In the genomic region with DNA sequence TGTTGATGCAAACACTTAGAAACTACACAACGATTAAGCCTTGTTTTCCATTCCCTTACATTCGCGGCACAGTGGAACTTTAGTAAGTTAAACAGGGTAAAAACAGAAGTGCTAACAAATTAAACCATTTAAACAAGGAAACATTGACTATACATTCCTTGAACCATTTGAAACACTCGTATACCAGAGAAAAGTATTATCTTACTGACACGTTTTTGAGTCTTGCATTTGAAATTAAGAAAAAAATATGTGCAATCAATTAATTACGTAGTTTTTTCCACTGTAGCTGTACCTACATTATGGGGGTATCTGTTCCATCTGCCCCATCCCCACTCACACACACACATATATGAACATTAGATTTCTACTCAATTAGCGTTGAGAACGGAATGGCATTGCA, we compare ENCODE assay signal across 2 fruit fly cellular contexts.
A peak's percentile ranks its signal among the peaks of the same experiment; 100 is the strongest.
TF ChIP-seq lines count a peak whose summit lies in the region.

No protein-coding gene starts in this region.

TF ChIP-seq in whole organism, adult, 20 proteins besides CTCF, POLR2A, EP300 and RAD21 (continued from another document):
- peak; percentile 60 for TF ChIP-seq CG14711 (tag; optimal IDR thresholded peaks at IDR 0.05; lab: Kevin White, UChicago)
- TF ChIP-seq pad (GFP tag; optimal IDR thresholded peaks at IDR 0.05; lab: Kevin White, UChicago), result peak; percentile 33
- TF ChIP-seq tj (GFP tag; optimal IDR thresholded peaks at IDR 0.05; lab: Kevin White, UChicago), result peak; percentile 67

TF ChIP-seq in whole organism, embryonic, 481 proteins besides CTCF, POLR2A, EP300 and RAD21 (continued from another document and continues in another):
- no peak for TF ChIP-seq Gsc (GFP tag; IDR thresholded peaks at IDR 0.05; lab: Robert Waterston, UW)
- TF ChIP-seq fd102C (GFP tag; optimal IDR thresholded peaks at IDR 0.05; lab: Kevin White, UChicago), result no peak
- no peak for TF ChIP-seq Dfd (GFP tag; optimal IDR thresholded peaks at IDR 0.05; lab: Kevin White, UChicago)
- no peak for TF ChIP-seq CG31224 (GFP tag; IDR thresholded peaks at IDR 0.05; lab: Robert Waterston, UW)
- no peak for TF ChIP-seq CG6683 (GFP tag; optimal IDR thresholded peaks at IDR 0.05; lab: Kevin White, UChicago)
- peak; percentile 46 for TF ChIP-seq CG4707 (GFP tag; optimal IDR thresholded peaks at IDR 0.05; lab: Kevin White, UChicago)
- TF ChIP-seq CG11723 (GFP tag; optimal IDR thresholded peaks at IDR 0.05; lab: Kevin White, UChicago), result no peak
- no peak for TF ChIP-seq Dek (tag; optimal IDR thresholded peaks at IDR 0.05; lab: Kevin White, UChicago)
- no peak for TF ChIP-seq NC2α (GFP tag; optimal IDR thresholded peaks at IDR 0.05; lab: Kevin White, UChicago)
- TF ChIP-seq nmo (GFP tag; optimal IDR thresholded peaks at IDR 0.05; lab: Kevin White, UChicago), result peak; percentile 8
- no peak for TF ChIP-seq Lim3 (GFP tag; IDR thresholded peaks at IDR 0.05; lab: Robert Waterston, UW)
- TF ChIP-seq NFAT (GFP tag; IDR thresholded peaks at IDR 0.05; lab: Robert Waterston, UW), result no peak
- no peak for TF ChIP-seq cato (GFP tag; optimal IDR thresholded peaks at IDR 0.05; lab: Kevin White, UChicago; ENCODE audit: borderline replicate concordance)
- no peak for TF ChIP-seq Usf (GFP tag; optimal IDR thresholded peaks at IDR 0.05; lab: Kevin White, UChicago)
- no peak for TF ChIP-seq Dip2 (GFP tag; IDR thresholded peaks at IDR 0.05; lab: Robert Waterston, UW)
- TF ChIP-seq CG7357 (GFP tag; IDR thresholded peaks at IDR 0.05; lab: Robert Waterston, UW), result no peak
- TF ChIP-seq gfzf (GFP tag; optimal IDR thresholded peaks at IDR 0.05; lab: Kevin White, UChicago), result no peak
- no peak for TF ChIP-seq CG32532 (GFP tag; IDR thresholded peaks at IDR 0.05; lab: Robert Waterston, UW)
- no peak for TF ChIP-seq MESR4 (GFP tag; optimal IDR thresholded peaks at IDR 0.05; lab: Kevin White, UChicago)
- TF ChIP-seq CG2712 (tag; optimal IDR thresholded peaks at IDR 0.05; lab: Kevin White, UChicago), result peak; percentile 39
- TF ChIP-seq grau (tag; optimal IDR thresholded peaks at IDR 0.05; lab: Kevin White, UChicago), result peak; percentile 63
- TF ChIP-seq CG2889 (GFP tag; IDR thresholded peaks at IDR 0.05; lab: Robert Waterston, UW), result no peak
- TF ChIP-seq YL-1 (GFP tag; optimal IDR thresholded peaks at IDR 0.05; lab: Kevin White, UChicago), result no peak
- TF ChIP-seq Hsf (GFP tag; optimal IDR thresholded peaks at IDR 0.05; lab: Kevin White, UChicago), result no peak
- TF ChIP-seq sc (optimal IDR thresholded peaks at IDR 0.05; lab: Kevin White, UChicago), result no peak
- TF ChIP-seq sc (GFP tag; optimal IDR thresholded peaks at IDR 0.05; lab: Kevin White, UChicago), result no peak
- no peak for TF ChIP-seq MBD-R2 (GFP tag; IDR thresholded peaks at IDR 0.05; lab: Robert Waterston, UW)
- TF ChIP-seq peb (GFP tag; IDR thresholded peaks at IDR 0.05; lab: Robert Waterston, UW), result no peak
- TF ChIP-seq zen (tag; optimal IDR thresholded peaks at IDR 0.05; lab: Kevin White, UChicago), result no peak
- no peak for TF ChIP-seq hbn (GFP tag; IDR thresholded peaks at IDR 0.05; lab: Robert Waterston, UW; ENCODE audit: partially characterized antibody)
- TF ChIP-seq Fer1 (GFP tag; optimal IDR thresholded peaks at IDR 0.05; lab: Kevin White, UChicago), result peak; percentile 38
- TF ChIP-seq crp (GFP tag; optimal IDR thresholded peaks at IDR 0.05; lab: Kevin White, UChicago), result no peak
- no peak for TF ChIP-seq CG4617 (GFP tag; optimal IDR thresholded peaks at IDR 0.05; lab: Kevin White, UChicago; ENCODE audit: borderline replicate concordance)
- no peak for TF ChIP-seq Myb (GFP tag; optimal IDR thresholded peaks at IDR 0.05; lab: Kevin White, UChicago)
- TF ChIP-seq tx (GFP tag; optimal IDR thresholded peaks at IDR 0.05; lab: Kevin White, UChicago), result no peak
- TF ChIP-seq lbe (GFP tag; optimal IDR thresholded peaks at IDR 0.05; lab: Kevin White, UChicago), result no peak
- no peak for TF ChIP-seq lmd (GFP tag; IDR thresholded peaks at IDR 0.05; lab: Robert Waterston, UW)
- TF ChIP-seq Rx (GFP tag; IDR thresholded peaks at IDR 0.05; lab: Robert Waterston, UW), result no peak
- no peak for TF ChIP-seq Mad (GFP tag; optimal IDR thresholded peaks at IDR 0.05; lab: Kevin White, UChicago)
- no peak for TF ChIP-seq CG2202 (tag; optimal IDR thresholded peaks at IDR 0.05; lab: Kevin White, UChicago)
- no peak for TF ChIP-seq Elba2 (GFP tag; optimal IDR thresholded peaks at IDR 0.05; lab: Kevin White, UChicago)
- no peak for TF ChIP-seq CG10267 (tag; optimal IDR thresholded peaks at IDR 0.05; lab: Kevin White, UChicago)
- no peak for TF ChIP-seq H15 (GFP tag; IDR thresholded peaks at IDR 0.05; lab: Robert Waterston, UW)
- TF ChIP-seq tgo (GFP tag; IDR thresholded peaks at IDR 0.05; lab: Robert Waterston, UW), result no peak
- TF ChIP-seq Ssrp (tag; optimal IDR thresholded peaks at IDR 0.05; lab: Kevin White, UChicago), result no peak
- no peak for TF ChIP-seq ab (GFP tag; optimal IDR thresholded peaks at IDR 0.05; lab: Kevin White, UChicago)
- TF ChIP-seq CG10654 (GFP tag; optimal IDR thresholded peaks at IDR 0.05; lab: Kevin White, UChicago), result no peak
- no peak for TF ChIP-seq CG34224 (GFP tag; IDR thresholded peaks at IDR 0.05; lab: Robert Waterston, UW; ENCODE audit: partially characterized antibody)
- TF ChIP-seq CG8478 (optimal IDR thresholded peaks at IDR 0.05; lab: Kevin White, UChicago), result no peak
- no peak for TF ChIP-seq sens-2 (GFP tag; IDR thresholded peaks at IDR 0.05; lab: Robert Waterston, UW)
- no peak for TF ChIP-seq Drgx (GFP tag; IDR thresholded peaks at IDR 0.05; lab: Robert Waterston, UW)
- no peak for TF ChIP-seq Rfx (GFP tag; IDR thresholded peaks at IDR 0.05; lab: Robert Waterston, UW)
- TF ChIP-seq CG1603 (tag; optimal IDR thresholded peaks at IDR 0.05; lab: Kevin White, UChicago), result no peak
- no peak for TF ChIP-seq slbo (GFP tag; IDR thresholded peaks at IDR 0.05; lab: Robert Waterston, UW)
- TF ChIP-seq CG8281 (tag; optimal IDR thresholded peaks at IDR 0.05; lab: Kevin White, UChicago), result no peak
- TF ChIP-seq CkIIα-i1 (GFP tag; IDR thresholded peaks at IDR 0.05; lab: Robert Waterston, UW), result no peak
- TF ChIP-seq CG17568 (GFP tag; optimal IDR thresholded peaks at IDR 0.05; lab: Kevin White, UChicago), result no peak
- TF ChIP-seq CHES-1-like (GFP tag; optimal IDR thresholded peaks at IDR 0.05; lab: Kevin White, UChicago), result no peak
- TF ChIP-seq CG7271 (tag; optimal IDR thresholded peaks at IDR 0.05; lab: Kevin White, UChicago), result no peak
- TF ChIP-seq CG9817 (tag; optimal IDR thresholded peaks at IDR 0.05; lab: Kevin White, UChicago), result no peak
- no peak for TF ChIP-seq Sox102F (GFP tag; optimal IDR thresholded peaks at IDR 0.05; lab: Kevin White, UChicago)
- TF ChIP-seq Hey (tag; optimal IDR thresholded peaks at IDR 0.05; lab: Kevin White, UChicago), result no peak
- no peak for TF ChIP-seq CG7372 (GFP tag; IDR thresholded peaks at IDR 0.05; lab: Robert Waterston, UW)
- no peak for TF ChIP-seq CG1024 (GFP tag; IDR thresholded peaks at IDR 0.05; lab: Robert Waterston, UW)
- TF ChIP-seq CG15514 (GFP tag; optimal IDR thresholded peaks at IDR 0.05; lab: Kevin White, UChicago), result no peak
- 0 out of 2 replicates have a peak, but pooled peaks have one; percentile 14 for TF ChIP-seq CG31441 (GFP tag; IDR thresholded peaks at IDR 0.05; lab: Robert Waterston, UW)
- no peak for TF ChIP-seq CG6689 (GFP tag; IDR thresholded peaks at IDR 0.05; lab: Robert Waterston, UW)
- no peak for TF ChIP-seq p53 (GFP tag; optimal IDR thresholded peaks at IDR 0.05; lab: Kevin White, UChicago)
- no peak for TF ChIP-seq danr (GFP tag; IDR thresholded peaks at IDR 0.05; lab: Robert Waterston, UW)
- no peak for TF ChIP-seq CG3065 (GFP tag; optimal IDR thresholded peaks at IDR 0.05; lab: Kevin White, UChicago)
- no peak for TF ChIP-seq CG17186 (GFP tag; optimal IDR thresholded peaks at IDR 0.05; lab: Kevin White, UChicago)
- TF ChIP-seq fu2 (GFP tag; optimal IDR thresholded peaks at IDR 0.05; lab: Kevin White, UChicago), result no peak
- TF ChIP-seq gt (GFP tag; IDR thresholded peaks at IDR 0.05; lab: Robert Waterston, UW), result no peak
- no peak for TF ChIP-seq CG15601 (tag; optimal IDR thresholded peaks at IDR 0.05; lab: Kevin White, UChicago)
- no peak for TF ChIP-seq Awh (GFP tag; IDR thresholded peaks at IDR 0.05; lab: Robert Waterston, UW)
- no peak for TF ChIP-seq CG31388 (GFP tag; optimal IDR thresholded peaks at IDR 0.05; lab: Kevin White, UChicago)
- no peak for TF ChIP-seq Mrtf (GFP tag; IDR thresholded peaks at IDR 0.05; lab: Robert Waterston, UW)
- TF ChIP-seq Meics (GFP tag; optimal IDR thresholded peaks at IDR 0.05; lab: Kevin White, UChicago), result peak; percentile 10
- no peak for TF ChIP-seq sob (GFP tag; IDR thresholded peaks at IDR 0.05; lab: Robert Waterston, UW)
- no peak for TF ChIP-seq CG10462 (GFP tag; optimal IDR thresholded peaks at IDR 0.05; lab: Kevin White, UChicago)
- peak; percentile 7 for TF ChIP-seq NfI (GFP tag; optimal IDR thresholded peaks at IDR 0.05; lab: Kevin White, UChicago)
- no peak for TF ChIP-seq CG34422 (GFP tag; IDR thresholded peaks at IDR 0.05; lab: Robert Waterston, UW)
- no peak for TF ChIP-seq sisA (GFP tag; IDR thresholded peaks at IDR 0.05; lab: Robert Waterston, UW)
- TF ChIP-seq crc (GFP tag; optimal IDR thresholded peaks at IDR 0.05; lab: Kevin White, UChicago), result no peak
- TF ChIP-seq CG3838 (GFP tag; optimal IDR thresholded peaks at IDR 0.05; lab: Kevin White, UChicago), result no peak
- TF ChIP-seq CG16779 (GFP tag; IDR thresholded peaks at IDR 0.05; lab: Robert Waterston, UW), result no peak
- no peak for TF ChIP-seq CG8359 (GFP tag; optimal IDR thresholded peaks at IDR 0.05; lab: Kevin White, UChicago; ENCODE audit: borderline replicate concordance)
- TF ChIP-seq CG14860 (GFP tag; IDR thresholded peaks at IDR 0.05; lab: Robert Waterston, UW; ENCODE audit: partially characterized antibody), result no peak
- no peak for TF ChIP-seq Antp (GFP tag; optimal IDR thresholded peaks at IDR 0.05; lab: Kevin White, UChicago)
- TF ChIP-seq dm (GFP tag; optimal IDR thresholded peaks at IDR 0.05; lab: Kevin White, UChicago), result no peak
- TF ChIP-seq CG42726 (GFP tag; IDR thresholded peaks at IDR 0.05; lab: Robert Waterston, UW; ENCODE audit: partially characterized antibody), result no peak
- peak; percentile 10 for TF ChIP-seq CG11504 (tag; optimal IDR thresholded peaks at IDR 0.05; lab: Kevin White, UChicago)
- no peak for TF ChIP-seq zen2 (GFP tag; IDR thresholded peaks at IDR 0.05; lab: Robert Waterston, UW; ENCODE audit: partially characterized antibody)
- TF ChIP-seq CG5245 (GFP tag; optimal IDR thresholded peaks at IDR 0.05; lab: Kevin White, UChicago), result no peak
- TF ChIP-seq Bteb2 (GFP tag; optimal IDR thresholded peaks at IDR 0.05; lab: Kevin White, UChicago), result no peak
- peak; percentile 40 for TF ChIP-seq unpg (GFP tag; optimal IDR thresholded peaks at IDR 0.05; lab: Kevin White, UChicago)
- TF ChIP-seq insv (GFP tag; optimal IDR thresholded peaks at IDR 0.05; lab: Kevin White, UChicago), result no peak
- TF ChIP-seq fd3F (GFP tag; optimal IDR thresholded peaks at IDR 0.05; lab: Kevin White, UChicago), result no peak
- no peak for TF ChIP-seq BEAF-32 (GFP tag; optimal IDR thresholded peaks at IDR 0.05; lab: Kevin White, UChicago)
- TF ChIP-seq CG12769 (tag; optimal IDR thresholded peaks at IDR 0.05; lab: Kevin White, UChicago), result no peak
- TF ChIP-seq phol (tag; optimal IDR thresholded peaks at IDR 0.05; lab: Kevin White, UChicago), result no peak
- TF ChIP-seq CG5180 (GFP tag; optimal IDR thresholded peaks at IDR 0.05; lab: Kevin White, UChicago), result no peak
- no peak for TF ChIP-seq Nf-YB (GFP tag; optimal IDR thresholded peaks at IDR 0.05; lab: Kevin White, UChicago)
- no peak for TF ChIP-seq ash1 (GFP tag; optimal IDR thresholded peaks at IDR 0.05; lab: Kevin White, UChicago)
- no peak for TF ChIP-seq Optix (GFP tag; IDR thresholded peaks at IDR 0.05; lab: Robert Waterston, UW)
- no peak for TF ChIP-seq CG10431 (GFP tag; optimal IDR thresholded peaks at IDR 0.05; lab: Kevin White, UChicago)
- peak; percentile 8 for TF ChIP-seq Fer3 (tag; optimal IDR thresholded peaks at IDR 0.05; lab: Kevin White, UChicago)
- no peak for TF ChIP-seq grn (GFP tag; optimal IDR thresholded peaks at IDR 0.05; lab: Kevin White, UChicago)
- TF ChIP-seq Ravus (GFP tag; IDR thresholded peaks at IDR 0.05; lab: Robert Waterston, UW), result no peak
- TF ChIP-seq trem (tag; optimal IDR thresholded peaks at IDR 0.05; lab: Kevin White, UChicago), result no peak
- TF ChIP-seq Blimp-1 (GFP tag; optimal IDR thresholded peaks at IDR 0.05; lab: Kevin White, UChicago), result peak; percentile 14
- TF ChIP-seq H2.0 (GFP tag; IDR thresholded peaks at IDR 0.05; lab: Robert Waterston, UW), result no peak
- TF ChIP-seq CG9609 (GFP tag; optimal IDR thresholded peaks at IDR 0.05; lab: Kevin White, UChicago), result no peak
- peak; percentile 70 for TF ChIP-seq gcm (GFP tag; optimal IDR thresholded peaks at IDR 0.05; lab: Kevin White, UChicago)
- TF ChIP-seq tio (GFP tag; optimal IDR thresholded peaks at IDR 0.05; lab: Kevin White, UChicago), result no peak
- peak; percentile 27 for TF ChIP-seq Hmr (GFP tag; optimal IDR thresholded peaks at IDR 0.05; lab: Kevin White, UChicago)
- no peak for TF ChIP-seq Atf6 (GFP tag; IDR thresholded peaks at IDR 0.05; lab: Robert Waterston, UW)
- TF ChIP-seq ems (GFP tag; optimal IDR thresholded peaks at IDR 0.05; lab: Kevin White, UChicago), result no peak
- no peak for TF ChIP-seq dpn (GFP tag; optimal IDR thresholded peaks at IDR 0.05; lab: Kevin White, UChicago)
- TF ChIP-seq CG18011 (GFP tag; optimal IDR thresholded peaks at IDR 0.05; lab: Kevin White, UChicago), result no peak
- TF ChIP-seq kay (GFP tag; optimal IDR thresholded peaks at IDR 0.05; lab: Kevin White, UChicago), result no peak
- no peak for TF ChIP-seq toy (GFP tag; IDR thresholded peaks at IDR 0.05; lab: Robert Waterston, UW)
- TF ChIP-seq org-1 (GFP tag; optimal IDR thresholded peaks at IDR 0.05; lab: Kevin White, UChicago), result no peak
- no peak for TF ChIP-seq Oaz (GFP tag; IDR thresholded peaks at IDR 0.05; lab: Robert Waterston, UW)
- TF ChIP-seq Vsx1 (GFP tag; optimal IDR thresholded peaks at IDR 0.05; lab: Kevin White, UChicago), result no peak
- no peak for TF ChIP-seq BtbVII (GFP tag; optimal IDR thresholded peaks at IDR 0.05; lab: Kevin White, UChicago)
- TF ChIP-seq Opbp (GFP tag; IDR thresholded peaks at IDR 0.05; lab: Robert Waterston, UW; ENCODE audit: partially characterized antibody), result no peak
- no peak for TF ChIP-seq exex (tag; optimal IDR thresholded peaks at IDR 0.05; lab: Kevin White, UChicago)
- no peak for TF ChIP-seq HHEX (GFP tag; optimal IDR thresholded peaks at IDR 0.05; lab: Kevin White, UChicago)
- TF ChIP-seq CG8290 (GFP tag; optimal IDR thresholded peaks at IDR 0.05; lab: Kevin White, UChicago), result no peak
- TF ChIP-seq CG8290 (tag; optimal IDR thresholded peaks at IDR 0.05; lab: Kevin White, UChicago), result no peak
- TF ChIP-seq CG2129 (GFP tag; IDR thresholded peaks at IDR 0.05; lab: Robert Waterston, UW; ENCODE audit: partially characterized antibody), result no peak
